Worm (Caenorhabditis elegans): Measurements from ENCODE around the gene M03B6.4.

ce11 chrX:13873324-13873933 lies 14.8 kb downstream of the M03B6.4 start:
- no peak for TF ChIP-seq cog-1 (tag; optimal IDR thresholded peaks at IDR 0.05)
- no peak for TF ChIP-seq flt-1 (GFP tag; IDR thresholded peaks at IDR 0.05)
- TF ChIP-seq ztf-23 (GFP tag; IDR thresholded peaks at IDR 0.05) = no peak
- TF ChIP-seq med-1 (GFP tag; optimal IDR thresholded peaks at IDR 0.05; ENCODE audit: insufficient read depth) = no peak
- no peak for TF ChIP-seq klf-2 (GFP tag; conservative IDR thresholded peaks at IDR 0.05)
- no peak for TF ChIP-seq ztf-29 (GFP tag; IDR thresholded peaks at IDR 0.05)
- no peak for TF ChIP-seq ref-1 (GFP tag; conservative IDR thresholded peaks at IDR 0.05)
